Worm (Caenorhabditis elegans) whole organism, L2 larva: ENCODE data around the gene swip-10.

Experiments
- alr-1 ChIP-seq: fragments of 150-350 bp; optimal IDR thresholded peaks from 2 replicates; lab custom pipeline; 2014; ENCODE audit warnings: missing biosample characterization, missing genetic modification characterization
- ama-1 ChIP-seq: fragments of 150-350 bp; optimal IDR thresholded peaks from 2 replicates; lab custom pipeline; 2018; ENCODE audit warnings: inconsistent platforms
- ceh-16 ChIP-seq: fragments of 150-350 bp; optimal IDR thresholded peaks from 2 replicates; lab custom pipeline; 2014; ENCODE audit warnings: missing biosample characterization, missing genetic modification characterization
- ceh-82 ChIP-seq: fragments of 150-350 bp; optimal IDR thresholded peaks from 2 replicates; lab custom pipeline; 2014; ENCODE audit warnings: missing biosample characterization, missing genetic modification characterization
- egl-27 ChIP-seq: sonication (generic microtip); optimal IDR thresholded peaks from 3 replicates; lab custom pipeline; 2017; ENCODE audit warnings: missing biosample characterization, missing genetic modification reagents, missing genetic modification characterization
- lin-39 ChIP-seq: fragments of 150-350 bp; optimal IDR thresholded peaks from 2 replicates; lab custom pipeline; 2014; ENCODE audit warnings: missing biosample characterization, missing genetic modification reagents, missing genetic modification characterization
- lsy-2 ChIP-seq, 2 experiments: fragments of 150-350 bp in 1 of 2; sonication (generic microtip) in 1 of 2; optimal IDR thresholded peaks; 2 replicates each; lab custom pipeline; 2014 to 2017; ENCODE audit warnings: missing biosample characterization in 2 of 2, missing genetic modification characterization in 2 of 2
- mdl-1 ChIP-seq, 2 experiments: fragments of 150-350 bp in 1 of 2; sonication (generic microtip) in 1 of 2; optimal IDR thresholded peaks; 2 replicates each; lab custom pipeline; 2017; ENCODE audit warnings: missing biosample characterization in 2 of 2, missing genetic modification characterization in 2 of 2
- nhr-12 ChIP-seq: fragments of 150-350 bp; optimal IDR thresholded peaks from 2 replicates; lab custom pipeline; 2014; ENCODE audit warnings: missing biosample characterization, missing genetic modification characterization
- nhr-237 ChIP-seq: fragments of 150-350 bp; optimal IDR thresholded peaks from 2 replicates; lab custom pipeline; 2014; ENCODE audit warnings: missing biosample characterization, missing genetic modification characterization
- nhr-77 ChIP-seq: fragments of 150-350 bp; optimal IDR thresholded peaks from 2 replicates; lab custom pipeline; 2014; ENCODE audit warnings: missing biosample characterization, missing genetic modification characterization
- sem-4 ChIP-seq: fragments of 150-350 bp; optimal IDR thresholded peaks from 2 replicates; lab custom pipeline; 2014; ENCODE audit warnings: missing biosample characterization, missing genetic modification reagents, missing genetic modification characterization

DNA sequence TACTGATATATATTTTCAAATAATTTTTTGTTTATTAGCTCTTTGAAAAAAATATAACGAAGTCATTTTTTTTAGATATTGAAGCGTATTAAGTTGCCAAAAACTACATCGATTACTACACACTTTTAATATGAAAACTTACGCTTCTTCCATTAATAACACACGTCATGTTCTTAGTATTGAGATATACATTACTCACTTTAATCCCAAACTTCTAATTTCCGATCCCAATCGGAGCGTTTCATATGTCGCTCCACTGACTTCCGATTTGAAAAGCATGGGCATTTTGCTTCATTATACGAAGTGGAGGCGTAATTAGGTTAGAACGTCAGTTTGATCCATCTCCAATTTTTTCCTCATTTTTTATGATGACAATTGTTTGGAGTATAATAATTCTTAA is 39.2 kb downstream of the swip-10 start:
- TF ChIP-seq lsy-2 (tag; optimal IDR thresholded peaks at IDR 0.05; lab: Kevin White, UChicago) = no peak
- TF ChIP-seq sem-4 (tag; lab: Kevin White, UChicago) = no peak
- no peak for TF ChIP-seq egl-27
- TF ChIP-seq nhr-77 (tag; lab: Kevin White, UChicago) = no peak
- TF ChIP-seq nhr-237 (tag; lab: Kevin White, UChicago) = no peak
- no peak for TF ChIP-seq ceh-16 (tag; lab: Kevin White, UChicago)
- no peak for TF ChIP-seq nhr-12 (tag; lab: Kevin White, UChicago)
- TF ChIP-seq ama-1 (lab: Kevin White, UChicago) = no peak
- no peak for TF ChIP-seq mdl-1 (tag; optimal IDR thresholded peaks at IDR 0.05; lab: Kevin White, UChicago)
- TF ChIP-seq alr-1 (tag; lab: Kevin White, UChicago) = no peak
- TF ChIP-seq lin-39 (tag; lab: Kevin White, UChicago) = no peak
- TF ChIP-seq ceh-82 = no peak
